Fruit fly (Drosophila melanogaster): ENCODE data around the gene CG34155.

CG34155 gene

DNA sequence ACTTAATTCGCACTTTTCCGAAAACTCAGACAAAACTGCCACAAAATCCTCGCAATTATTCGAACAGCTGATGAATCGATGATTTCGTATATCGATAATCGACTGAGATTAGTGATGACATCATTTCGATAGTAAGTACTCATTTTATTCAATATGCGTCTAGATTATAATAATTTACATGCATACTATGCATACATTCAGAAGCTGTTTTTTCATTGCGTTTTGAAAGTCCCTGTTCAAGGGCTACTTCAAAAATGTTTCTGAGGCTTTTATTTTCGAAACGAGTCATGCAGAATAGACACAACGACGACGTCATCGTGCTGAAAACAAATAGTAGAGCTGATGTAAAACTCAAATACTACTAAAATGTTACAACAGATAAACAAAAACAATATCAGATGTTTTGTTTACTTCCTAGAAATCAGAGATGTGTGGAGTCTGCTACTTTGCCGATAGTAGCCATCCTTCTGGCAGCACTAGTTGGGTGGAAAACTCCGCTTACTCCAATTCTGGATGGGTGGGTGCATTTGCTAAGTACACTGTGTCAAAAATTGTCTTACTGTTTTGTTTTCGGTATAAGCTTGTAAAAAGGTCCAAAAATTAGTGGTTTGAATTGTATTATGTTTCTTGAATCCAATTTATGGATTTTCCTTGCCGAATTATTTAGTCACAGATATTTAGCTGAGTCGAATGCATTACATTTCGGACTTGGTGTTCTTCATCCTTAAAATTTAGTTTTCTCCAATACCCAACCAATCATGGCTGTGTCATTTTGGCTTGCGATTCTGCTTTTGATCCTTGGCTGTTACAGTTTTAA, 41.6 kb upstream of the CG34155 start, which contains the start of the genes CG2246 and CG31021 (continued):
- TF ChIP-seq pros (GFP tag; optimal IDR thresholded peaks at IDR 0.05) (no peak), dmrt99B (tag; optimal IDR thresholded peaks at IDR 0.05) (peak; percentile 41), luna (GFP tag; optimal IDR thresholded peaks at IDR 0.05) (peak; percentile 4), Neu2 (GFP tag; optimal IDR thresholded peaks at IDR 0.05; ENCODE audit: borderline replicate concordance) (no peak), CrebB (tag; optimal IDR thresholded peaks at IDR 0.05) (no peak), Sox100B (GFP tag; optimal IDR thresholded peaks at IDR 0.05) (peak; percentile 32), CG2129 (GFP tag; IDR thresholded peaks at IDR 0.05; ENCODE audit: partially characterized antibody) (peak; percentile 51), MTF-1 (GFP tag; optimal IDR thresholded peaks at IDR 0.05; ENCODE audit: borderline replicate concordance) (no peak), CG10147 (GFP tag; optimal IDR thresholded peaks at IDR 0.05) (peak; percentile 30), Hmx (GFP tag; optimal IDR thresholded peaks at IDR 0.05) (no peak), sna (GFP tag; IDR thresholded peaks at IDR 0.05; ENCODE audit: partially characterized antibody) (peak; percentile 80), slou (GFP tag; optimal IDR thresholded peaks at IDR 0.05) (no peak), cato (GFP tag; optimal IDR thresholded peaks at IDR 0.05; ENCODE audit: borderline replicate concordance) (no peak), CG16813 (GFP tag; IDR thresholded peaks at IDR 0.05; ENCODE audit: partially characterized antibody) (peak; percentile 89), Deaf1 (tag; optimal IDR thresholded peaks at IDR 0.05) (peak; percentile 11), CG8944 (GFP tag; optimal IDR thresholded peaks at IDR 0.05) (peak; percentile 66), CG14441 (GFP tag; IDR thresholded peaks at IDR 0.05) (peak; percentile 60), Dad (GFP tag; optimal IDR thresholded peaks at IDR 0.05) (peak; percentile 57), nmo (GFP tag; optimal IDR thresholded peaks at IDR 0.05) (peak; percentile 64), CG15073 (GFP tag; optimal IDR thresholded peaks at IDR 0.05) (no peak), zfh2 (GFP tag; optimal IDR thresholded peaks at IDR 0.05) (peak; percentile 78), Dip3 (GFP tag; optimal IDR thresholded peaks at IDR 0.05) (peak; percentile 47), CG11695 (GFP tag; IDR thresholded peaks at IDR 0.05) (no peak), mam (GFP tag; optimal IDR thresholded peaks at IDR 0.05) (peak; percentile 78), CG14710 (tag; optimal IDR thresholded peaks at IDR 0.05) (peak; percentile 73), CG11247 (GFP tag; IDR thresholded peaks at IDR 0.05) (peak; percentile 54; the same call in 1 of the 2 replicates), sd (tag; optimal IDR thresholded peaks at IDR 0.05) (no peak), lola (GFP tag; optimal IDR thresholded peaks at IDR 0.05) (peak in 1 of 3 experiments; percentile 52), stwl (tag; optimal IDR thresholded peaks at IDR 0.05) (peak; percentile 76), Adf1 (GFP tag; IDR thresholded peaks at IDR 0.05) (no peak), CG7928 (GFP tag; optimal IDR thresholded peaks at IDR 0.05) (no peak), CG4282 (GFP tag; optimal IDR thresholded peaks at IDR 0.05) (peak; percentile 66), vfl (GFP tag; optimal IDR thresholded peaks at IDR 0.05) (peak; percentile 22), CG6272 (GFP tag; IDR thresholded peaks at IDR 0.05) (peak; percentile 64), Fer1 (GFP tag; optimal IDR thresholded peaks at IDR 0.05) (no peak), HmgD (GFP tag; optimal IDR thresholded peaks at IDR 0.05) (peak; percentile 88), CG16815 (GFP tag; optimal IDR thresholded peaks at IDR 0.05) (peak; percentile 43), CG11398 (GFP tag; optimal IDR thresholded peaks at IDR 0.05) (no peak), sim (GFP tag; IDR thresholded peaks at IDR 0.05) (no peak), h (optimal IDR thresholded peaks at IDR 0.05) (no peak), trh (GFP tag; optimal IDR thresholded peaks at IDR 0.05) (peak; percentile 45), HmgZ (tag; optimal IDR thresholded peaks at IDR 0.05) (peak; percentile 44), ranshi (GFP tag; IDR thresholded peaks at IDR 0.05) (peak; percentile 25), CG13123 (GFP tag; optimal IDR thresholded peaks at IDR 0.05) (peak; percentile 43), lov (optimal IDR thresholded peaks at IDR 0.05) (no peak), lov (GFP tag; IDR thresholded peaks at IDR 0.05) (no peak), NC2β (GFP tag; optimal IDR thresholded peaks at IDR 0.05) (no peak), pita (GFP tag; optimal IDR thresholded peaks at IDR 0.05) (peak; percentile 82), Ada2b (GFP tag; IDR thresholded peaks at IDR 0.05) (peak; percentile 16; the same call in 1 of the 2 replicates), CG10321 (GFP tag; IDR thresholded peaks at IDR 0.05) (no peak)

Measured in whole organism, embryonic.